Fruit fly (Drosophila melanogaster) S2 (cell line): ENCODE measurements around the gene stet.

Source experiments
- CG8478 ChIP-seq: fragments of >200 bp; optimal IDR thresholded peaks from 2 replicates; lab custom pipeline; 2018
- CTCF ChIP-seq, 2 experiments: fragments of >200 bp; optimal IDR thresholded peaks; 2 replicates each; lab custom pipeline; 2018

dm6 chr3L:1495803-1496202 lies 6.5 kb upstream of the stet start:
- TF ChIP-seq CTCF (optimal IDR thresholded peaks at IDR 0.05; lab: Kevin White, UChicago) (no peak), CG8478 (lab: Kevin White, UChicago) (no peak)
